Fruit fly (Drosophila melanogaster): Measurements from ENCODE around the gene mira.

- TF ChIP-seq OdsH (GFP tag; optimal IDR thresholded peaks at IDR 0.05) (no peak), vri (GFP tag; optimal IDR thresholded peaks at IDR 0.05) (peak; percentile 9), CG8119 (GFP tag; IDR thresholded peaks at IDR 0.05) (no peak), Sox102F (GFP tag; optimal IDR thresholded peaks at IDR 0.05) (no peak), cyc (GFP tag; optimal IDR thresholded peaks at IDR 0.05) (no peak)
Measured at dm6 chr3R:19924331-19924730, 10.6 kb downstream of the mira start.
